Worm (Caenorhabditis elegans) whole organism, young adult: ENCODE results near the gene srx-137.

Experiments used
- F10E7.11 ChIP-seq: sonication (generic microtip); optimal IDR thresholded peaks from 2 replicates; lab custom pipeline; 2017; ENCODE audit warnings: mild to moderate bottlenecking, missing genetic modification characterization, moderate library complexity, missing compliant biosample characterization
- Y53F4B.3 ChIP-seq: fragments of 200-800 bp; sonication (Bioruptor generic); IDR thresholded peaks from 2 replicates; pipeline ENCODE4 v1.3.6; 2022; ENCODE audit warnings: missing genetic modification reagents, missing genetic modification characterization, missing compliant biosample characterization
- Y56A3A.18 ChIP-seq: fragments of 200-800 bp; sonication (Bioruptor generic); IDR thresholded peaks from 2 replicates; pipeline ENCODE4 v1.3.6; 2022; ENCODE audit warnings: missing genetic modification reagents, missing genetic modification characterization, missing compliant biosample characterization
- Y67H2A.10 ChIP-seq: fragments of 200-800 bp; sonication (Bioruptor generic); conservative IDR thresholded peaks from 2 replicates; pipeline ENCODE4 v1.3.6; 2022; ENCODE audit warnings: missing genetic modification reagents, missing genetic modification characterization, missing compliant biosample characterization
- akir-1 ChIP-seq: fragments of 200-800 bp; sonication (Bioruptor generic); optimal IDR thresholded peaks from 2 replicates; lab custom pipeline; 2018; ENCODE audit warnings: mild to moderate bottlenecking, missing genetic modification characterization, moderate library complexity, missing compliant biosample characterization
- aptf-3 ChIP-seq: fragments of 200-800 bp; sonication (Bioruptor generic); IDR thresholded peaks from 2 replicates; pipeline ENCODE4 v1.3.6; 2022; ENCODE audit warnings: missing genetic modification characterization, missing compliant biosample characterization
- dpl-1 ChIP-seq: fragments of 150-350 bp; optimal IDR thresholded peaks from 2 replicates; lab custom pipeline; 2014; ENCODE audit warnings: missing biosample characterization, missing genetic modification reagents, missing genetic modification characterization
- hmg-1.2 ChIP-seq: fragments of 200-800 bp; sonication (Bioruptor generic); IDR thresholded peaks from 2 replicates; pipeline ENCODE4 v1.3.6; 2022; ENCODE audit warnings: missing genetic modification reagents, missing genetic modification characterization, missing compliant biosample characterization
- hrde-1 ChIP-seq: sonication (generic microtip); optimal IDR thresholded peaks from 2 replicates; lab custom pipeline; 2016; ENCODE audit warnings: missing genetic modification characterization, mild to moderate bottlenecking, missing compliant biosample characterization, moderate library complexity, missing genotype, missing genetic modification reagents, borderline replicate concordance
- lin-35 ChIP-seq, 3 experiments: fragments of 150-350 bp in 2 of 3; sonication (generic microtip) in 1 of 3; optimal IDR thresholded peaks; 2 replicates each; lab custom pipeline; 2014 to 2018; ENCODE audit warnings: missing biosample characterization in 3 of 3, missing genetic modification characterization in 3 of 3, missing genetic modification reagents in 3 of 3
- unc-130 ChIP-seq: sonication (generic microtip); optimal IDR thresholded peaks from 2 replicates; lab custom pipeline; 2016; ENCODE audit warnings: missing genetic modification reagents, missing genetic modification characterization, missing compliant biosample characterization
- unc-62 ChIP-seq: fragments of 150-350 bp; optimal IDR thresholded peaks from 2 replicates; lab custom pipeline; 2014; ENCODE audit warnings: missing biosample characterization, missing genetic modification reagents, missing genetic modification characterization

DNA sequence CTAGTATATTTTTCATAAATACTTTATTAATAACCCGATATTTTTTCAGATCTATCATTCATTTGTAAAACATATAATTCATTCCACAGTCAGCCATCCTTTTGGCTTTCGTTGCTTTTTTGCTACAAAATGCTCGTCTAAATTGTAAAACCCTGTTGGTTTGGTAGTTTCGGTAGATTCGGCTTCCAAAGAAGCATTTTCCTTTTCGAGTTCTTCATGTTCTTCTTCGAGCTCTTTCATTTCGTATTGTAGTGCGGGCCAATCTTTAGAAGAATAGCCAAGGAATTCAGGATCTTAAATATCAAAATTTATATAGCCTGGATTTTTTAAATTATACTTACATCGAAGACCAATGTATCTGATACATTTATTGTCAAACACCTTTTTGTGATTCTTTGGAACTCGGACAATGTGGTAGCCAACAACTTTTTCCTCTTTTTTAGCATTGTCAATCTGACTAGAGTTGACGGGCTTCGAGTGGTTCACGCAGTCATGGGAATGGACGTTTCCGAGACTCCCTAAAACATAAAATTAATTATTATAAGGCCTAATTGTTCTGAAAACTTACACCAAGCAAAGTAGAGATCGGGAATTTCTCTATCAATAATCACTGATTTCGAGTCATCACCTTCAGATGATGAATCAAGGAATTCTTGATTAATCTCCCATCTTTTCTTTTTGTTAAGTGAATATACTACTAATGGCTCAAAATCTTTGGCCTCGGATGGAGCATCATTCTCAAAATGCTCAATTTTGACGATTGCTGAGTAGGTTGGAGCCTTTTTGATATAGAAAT, 45.7 kb downstream of the srx-137 start:
- TF ChIP-seq hmg-1.2 (GFP tag; lab: Robert Waterston, UW), result no peak
- TF ChIP-seq hrde-1 (tag; lab: Kevin White, UChicago), result no peak
- no peak for TF ChIP-seq dpl-1 (GFP tag; lab: Kevin White, UChicago)
- no peak for TF ChIP-seq akir-1 (GFP tag; lab: Kevin White, UChicago)
- no peak for TF ChIP-seq F10E7.11 (tag; lab: Kevin White, UChicago)
- TF ChIP-seq lin-35 (GFP tag; optimal IDR thresholded peaks at IDR 0.05; lab: Kevin White, UChicago), result peak in 1 of 3 experiments; percentile 39
- TF ChIP-seq Y67H2A.10 (GFP tag; lab: Robert Waterston, UW), result no peak
- TF ChIP-seq unc-62, result no peak
- TF ChIP-seq Y53F4B.3, result no peak
- peak; percentile 7; the same call in 1 of the 2 replicates for TF ChIP-seq Y56A3A.18
- TF ChIP-seq unc-130 (GFP tag; lab: Kevin White, UChicago), result no peak
- no peak for TF ChIP-seq aptf-3 (GFP tag; lab: Robert Waterston, UW)
